Worm (Caenorhabditis elegans) whole organism, L1 larva: Measurements from ENCODE around the gene mps-2.

Experiments
- C16A3.4 ChIP-seq: fragments of 150-350 bp; optimal IDR thresholded peaks from 2 replicates; lab custom pipeline; 2014; ENCODE audit warnings: missing biosample characterization, missing genetic modification characterization
- ama-1 ChIP-seq: fragments of 150-350 bp; optimal IDR thresholded peaks from 2 replicates; lab custom pipeline; 2014
- blmp-1 ChIP-seq: fragments of 150-350 bp; optimal IDR thresholded peaks from 2 replicates; lab custom pipeline; 2014; ENCODE audit warnings: missing biosample characterization, missing genetic modification characterization
- ceh-63 ChIP-seq: fragments of 200-800 bp; sonication (Bioruptor generic); optimal IDR thresholded peaks from 2 replicates; lab custom pipeline; 2018; ENCODE audit warnings: mild to moderate bottlenecking, missing genetic modification characterization, missing compliant biosample characterization
- ceh-8 ChIP-seq: fragments of 200-800 bp; sonication (Bioruptor generic); optimal IDR thresholded peaks from 2 replicates; lab custom pipeline; 2018; ENCODE audit warnings: mild to moderate bottlenecking, missing genetic modification characterization, moderate library complexity, missing compliant biosample characterization
- ceh-82 ChIP-seq, 3 experiments: fragments of 150-350 bp in 1 of 3; sonication (generic microtip) in 2 of 3; optimal IDR thresholded peaks; 2 replicates each; lab custom pipeline; 2014 to 2017; ENCODE audit warnings: missing biosample characterization in 3 of 3, missing genetic modification characterization in 3 of 3
- ces-1 ChIP-seq: fragments of 150-350 bp; optimal IDR thresholded peaks from 2 replicates; lab custom pipeline; 2014; ENCODE audit warnings: missing biosample characterization, missing genetic modification reagents, missing genetic modification characterization
- dpl-1 ChIP-seq, 3 experiments: fragments of 150-350 bp in 2 of 3; sonication (generic microtip) in 1 of 3; optimal IDR thresholded peaks; 2 replicates each; lab custom pipeline; 2014 to 2017; ENCODE audit warnings: missing biosample characterization in 3 of 3, missing genetic modification characterization in 3 of 3, missing genetic modification reagents in 3 of 3
- efl-1 ChIP-seq, 4 experiments: fragments of 150-350 bp; optimal IDR thresholded peaks in 3 of 4; peaks in 1 of 4; 1 replicate in 1 of 4; 2 replicates in 3 of 4; lab custom pipeline; 2014; ENCODE audit warnings: missing biosample characterization in 2 of 4, missing genetic modification characterization in 2 of 4, missing genetic modification reagents in 2 of 4
- elt-3 ChIP-seq, 6 experiments: fragments of 150-350 bp in 1 of 6; sonication (generic microtip); optimal IDR thresholded peaks; 2 replicates each; lab custom pipeline; 2017 to 2018; ENCODE audit warnings: missing biosample characterization in 6 of 6, missing genetic modification characterization in 6 of 6, inconsistent platforms in 1 of 6
- fkh-8 ChIP-seq: sonication (generic microtip); optimal IDR thresholded peaks from 2 replicates; lab custom pipeline; 2016; ENCODE audit warnings: mild to moderate bottlenecking, missing genetic modification characterization, missing compliant biosample characterization
- fos-1 ChIP-seq: fragments of 150-350 bp; optimal IDR thresholded peaks from 2 replicates; lab custom pipeline; 2014; ENCODE audit warnings: missing biosample characterization, missing genetic modification characterization
- grh-1 ChIP-seq: fragments of 200-800 bp; sonication (Bioruptor generic); IDR thresholded peaks from 2 replicates; pipeline ENCODE4 v1.3.6; 2022; ENCODE audit warnings: missing genetic modification reagents, missing genetic modification characterization, missing compliant biosample characterization
- lin-13 ChIP-seq: fragments of 150-350 bp; optimal IDR thresholded peaks from 2 replicates; lab custom pipeline; 2014; ENCODE audit warnings: missing biosample characterization, missing genetic modification reagents, missing genetic modification characterization
- lin-14 ChIP-seq: fragments of 200-800 bp; sonication (Bioruptor generic); optimal IDR thresholded peaks from 2 replicates; lab custom pipeline; 2018; ENCODE audit warnings: mild to moderate bottlenecking, missing genetic modification characterization, moderate library complexity, missing compliant biosample characterization
- lin-15B ChIP-seq: fragments of 150-350 bp; sonication (generic microtip); optimal IDR thresholded peaks from 3 replicates; lab custom pipeline; 2014; ENCODE audit warnings: missing biosample characterization, missing genetic modification characterization
- lin-35 ChIP-seq, 2 experiments: fragments of 150-350 bp; optimal IDR thresholded peaks; 2 replicates each; lab custom pipeline; 2014; ENCODE audit warnings: missing biosample characterization in 2 of 2, missing genetic modification characterization in 2 of 2, missing genetic modification reagents in 2 of 2
- lir-3 ChIP-seq: sonication (generic microtip); optimal IDR thresholded peaks from 2 replicates; lab custom pipeline; 2016; ENCODE audit warnings: mild to moderate bottlenecking, missing genetic modification characterization, moderate library complexity, missing compliant biosample characterization; ENCODE audit not compliant: poor library complexity
- lsy-2 ChIP-seq, 2 experiments: fragments of 150-350 bp; optimal IDR thresholded peaks; 2 replicates each; lab custom pipeline; 2014; ENCODE audit warnings: missing biosample characterization in 2 of 2, missing genetic modification characterization in 2 of 2
- mdl-1 ChIP-seq, 2 experiments: fragments of 150-350 bp; optimal IDR thresholded peaks; 2 replicates each; lab custom pipeline; 2014 to 2017; ENCODE audit warnings: missing biosample characterization in 2 of 2, missing genetic modification characterization in 2 of 2, inconsistent platforms in 1 of 2
- mep-1 ChIP-seq: fragments of 150-350 bp; optimal IDR thresholded peaks from 2 replicates; lab custom pipeline; 2014; ENCODE audit warnings: missing biosample characterization, missing genetic modification characterization
- nhr-11 ChIP-seq: fragments of 150-350 bp; optimal IDR thresholded peaks from 2 replicates; lab custom pipeline; 2014; ENCODE audit warnings: missing biosample characterization, missing genetic modification characterization
- nhr-12 ChIP-seq: sonication (generic microtip); optimal IDR thresholded peaks from 2 replicates; lab custom pipeline; 2017; ENCODE audit warnings: missing biosample characterization, missing genetic modification characterization
- nhr-20 ChIP-seq: sonication (generic microtip); optimal IDR thresholded peaks from 2 replicates; lab custom pipeline; 2016; ENCODE audit warnings: mild to moderate bottlenecking, missing genetic modification characterization, missing compliant biosample characterization
- nhr-47 ChIP-seq: sonication (generic microtip); optimal IDR thresholded peaks from 2 replicates; lab custom pipeline; 2016; ENCODE audit warnings: mild to moderate bottlenecking, missing genetic modification characterization, moderate library complexity, missing compliant biosample characterization
- nhr-71 ChIP-seq: sonication (generic microtip); optimal IDR thresholded peaks from 2 replicates; lab custom pipeline; 2016; ENCODE audit warnings: mild to moderate bottlenecking, missing genetic modification characterization, moderate library complexity, missing compliant biosample characterization
- nhr-76 ChIP-seq: sonication (generic microtip); optimal IDR thresholded peaks from 2 replicates; lab custom pipeline; 2017; ENCODE audit warnings: missing biosample characterization, missing genetic modification characterization
- nhr-77 ChIP-seq: fragments of 150-350 bp; optimal IDR thresholded peaks from 2 replicates; lab custom pipeline; 2014; ENCODE audit warnings: missing biosample characterization, missing genetic modification characterization
- nhr-84 ChIP-seq: sonication (generic microtip); optimal IDR thresholded peaks from 2 replicates; lab custom pipeline; 2017; ENCODE audit warnings: missing biosample characterization, missing genetic modification characterization
- nhr-85 ChIP-seq: sonication (generic microtip); peaks from one replicate; lab custom pipeline; 2016; ENCODE audit warnings: missing genetic modification characterization, inconsistent platforms, missing compliant biosample characterization
- rnt-1 ChIP-seq: sonication (generic microtip); optimal IDR thresholded peaks from 2 replicates; lab custom pipeline; 2016; ENCODE audit warnings: mild to moderate bottlenecking, missing genetic modification characterization, moderate library complexity, missing compliant biosample characterization
- snpc-4 ChIP-seq: fragments of 150-350 bp; optimal IDR thresholded peaks from 2 replicates; lab custom pipeline; 2014; ENCODE audit warnings: missing biosample characterization, missing genetic modification characterization
- snu-23 ChIP-seq: sonication (generic microtip); optimal IDR thresholded peaks from 2 replicates; lab custom pipeline; 2016; ENCODE audit warnings: missing genetic modification characterization, missing compliant biosample characterization
- tbx-2 ChIP-seq: sonication (generic microtip); optimal IDR thresholded peaks from 2 replicates; lab custom pipeline; 2016; ENCODE audit warnings: missing genetic modification characterization, missing compliant biosample characterization
- unc-130 ChIP-seq: fragments of 150-350 bp; optimal IDR thresholded peaks from 2 replicates; lab custom pipeline; 2017; ENCODE audit warnings: missing biosample characterization, missing genetic modification characterization, inconsistent platforms
- unc-30 ChIP-seq: sonication (generic microtip); optimal IDR thresholded peaks from 2 replicates; lab custom pipeline; 2017; ENCODE audit warnings: missing biosample characterization, missing genetic modification characterization
- xbp-1 ChIP-seq: sonication (generic microtip); optimal IDR thresholded peaks from 2 replicates; lab custom pipeline; 2016; ENCODE audit warnings: missing genetic modification characterization, missing compliant biosample characterization
- zag-1 ChIP-seq: fragments of 150-350 bp; optimal IDR thresholded peaks from 2 replicates; lab custom pipeline; 2014; ENCODE audit warnings: missing biosample characterization, missing genetic modification characterization
- zip-4 ChIP-seq: fragments of 200-800 bp; sonication (Bioruptor generic); optimal IDR thresholded peaks from 2 replicates; lab custom pipeline; 2018; ENCODE audit warnings: mild to moderate bottlenecking, missing genetic modification characterization, moderate library complexity, missing compliant biosample characterization
- ztf-11 ChIP-seq, 2 experiments: sonication (generic microtip); optimal IDR thresholded peaks; 2 replicates each; lab custom pipeline; 2016 to 2017; ENCODE audit warnings: missing genetic modification characterization in 2 of 2, missing biosample characterization in 1 of 2, missing compliant biosample characterization in 1 of 2
- ztf-4 ChIP-seq: fragments of 150-350 bp; optimal IDR thresholded peaks from 2 replicates; lab custom pipeline; 2014; ENCODE audit warnings: missing biosample characterization, missing genetic modification characterization

mps-2 gene

DNA sequence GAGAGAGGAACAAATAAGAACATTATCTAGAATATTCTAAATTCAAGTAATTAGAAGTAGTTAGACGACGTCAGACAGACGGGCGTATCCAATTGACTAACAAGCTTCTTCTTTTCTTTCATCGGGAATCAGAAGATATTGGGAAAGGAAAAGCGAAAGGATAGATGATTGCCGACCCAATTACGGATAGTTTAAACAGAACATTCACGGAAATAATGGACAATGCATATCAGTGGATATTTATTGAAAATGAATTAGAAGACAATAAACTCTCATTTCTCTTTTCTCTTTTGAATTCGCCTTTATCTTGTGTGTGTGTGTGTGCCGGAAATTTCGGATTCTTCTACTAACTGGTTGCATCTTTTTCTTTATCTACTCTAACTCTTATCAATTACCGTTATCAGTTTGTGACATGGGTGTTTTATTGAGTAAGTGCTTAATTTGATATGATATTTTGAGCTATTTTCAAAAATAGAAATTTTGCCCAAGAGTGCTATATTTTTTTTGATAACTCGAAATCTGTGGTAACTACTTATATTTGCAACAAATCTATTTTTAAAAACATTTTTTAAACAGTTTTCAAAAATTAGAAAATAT lies 21.9 kb upstream of the mps-2 start (continued):
- no peak for TF ChIP-seq tbx-2 (tag; lab: Kevin White, UChicago)
- TF ChIP-seq ces-1: no peak
- no peak for TF ChIP-seq ceh-82 (tag; optimal IDR thresholded peaks at IDR 0.05; lab: Kevin White, UChicago)
- TF ChIP-seq nhr-77 (tag; lab: Kevin White, UChicago): no peak
- TF ChIP-seq nhr-76 (tag; lab: Kevin White, UChicago): no peak
- TF ChIP-seq lin-14 (GFP tag; lab: Kevin White, UChicago): no peak
- peak; percentile 97 for TF ChIP-seq blmp-1 (tag; lab: Kevin White, UChicago)
- peak in 4 of 6 experiments; percentile 25 to 65 (median 51) for TF ChIP-seq elt-3 (tag; optimal IDR thresholded peaks at IDR 0.05; lab: Kevin White, UChicago)
- no peak for TF ChIP-seq nhr-11
- TF ChIP-seq mdl-1 (tag; optimal IDR thresholded peaks at IDR 0.05; lab: Kevin White, UChicago): no peak
- TF ChIP-seq zag-1: no peak

DNA sequence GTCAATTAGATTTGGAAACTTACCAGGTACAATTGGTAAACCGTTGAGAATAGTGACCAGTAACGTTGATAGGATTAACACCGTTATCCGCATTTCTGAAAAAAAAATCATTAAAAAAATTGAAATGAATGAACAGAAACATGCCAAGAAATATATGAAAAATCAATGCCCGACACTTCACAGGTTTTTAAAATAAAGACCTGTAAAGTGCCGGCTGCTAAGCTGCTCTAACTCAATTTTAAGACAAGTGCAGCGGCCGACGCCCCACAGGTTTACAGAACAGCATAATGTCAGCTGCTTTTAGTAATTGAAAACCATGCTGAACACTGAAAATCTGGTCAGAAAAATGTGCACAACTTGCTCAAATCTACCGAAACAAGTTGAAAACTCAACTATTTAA lies 20.4 kb upstream of the mps-2 start, which contains the start of gene cbn-1:
cbn-1 (minus strand) TSS at position 101 of the 400 bp plus-strand sequence.
- TF ChIP-seq ztf-4: no peak
- no peak for TF ChIP-seq elt-3 (tag; optimal IDR thresholded peaks at IDR 0.05; lab: Kevin White, UChicago)
- no peak for TF ChIP-seq lin-15B (tag; lab: Kevin White, UChicago)
- no peak for TF ChIP-seq ces-1
- TF ChIP-seq unc-30 (tag; lab: Kevin White, UChicago): no peak

DNA sequence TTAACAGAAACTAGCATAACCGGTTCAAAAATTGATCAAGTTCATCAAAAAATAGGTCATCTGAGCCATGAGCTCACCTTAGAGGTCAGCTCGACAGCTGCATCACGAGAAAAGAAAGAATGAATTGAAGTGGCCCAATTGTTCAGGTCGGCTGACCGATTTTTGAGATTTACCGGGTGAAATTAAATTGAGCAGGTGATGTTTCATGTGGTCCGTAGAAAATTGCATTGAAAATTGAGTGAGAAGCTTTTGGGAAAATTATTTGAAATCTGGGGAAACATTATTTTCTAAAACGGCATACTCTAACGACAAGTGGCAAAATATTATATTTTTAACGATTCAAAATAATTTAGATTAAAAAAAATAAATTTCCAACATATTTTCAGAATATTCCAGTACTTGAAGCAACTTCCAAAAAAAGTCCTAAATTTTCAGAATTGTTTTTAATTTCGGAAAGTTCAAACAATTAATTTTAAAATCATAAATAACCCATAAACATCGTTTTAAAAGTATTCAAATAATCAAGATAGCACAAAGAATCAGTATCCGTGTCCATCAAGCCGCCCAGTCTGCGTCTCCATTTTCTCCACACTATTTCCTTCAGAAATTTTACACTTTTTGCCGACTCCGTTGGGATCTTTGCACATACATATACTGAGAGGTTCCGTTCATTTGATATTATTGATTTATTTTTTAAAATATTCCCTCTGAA lies 13.8 kb upstream of the mps-2 start, which contains the start of gene sgcb-1:
sgcb-1 (plus strand) TSS at position 662 of the 712 bp plus-strand sequence.
- TF ChIP-seq snpc-4 (tag; lab: Kevin White, UChicago): no peak
- peak; percentile 50 for TF ChIP-seq rnt-1 (tag; lab: Kevin White, UChicago)
- TF ChIP-seq nhr-71: peak; percentile 28
- TF ChIP-seq snu-23: no peak
- TF ChIP-seq nhr-12 (tag; lab: Kevin White, UChicago): no peak
- TF ChIP-seq efl-1 (optimal IDR thresholded peaks at IDR 0.05; lab: Kevin White, UChicago): no peak
- TF ChIP-seq efl-1 (GFP tag; optimal IDR thresholded peaks at IDR 0.05 in 1 of 2; lab: Kevin White, UChicago): peak in 1 of 2 experiments; percentile 86
- no peak for TF ChIP-seq ztf-11 (tag; optimal IDR thresholded peaks at IDR 0.05; lab: Kevin White, UChicago)
- TF ChIP-seq nhr-84 (tag; lab: Kevin White, UChicago): no peak
- TF ChIP-seq dpl-1 (GFP tag; optimal IDR thresholded peaks at IDR 0.05; lab: Kevin White, UChicago): no peak
- peak; percentile 20 for TF ChIP-seq lin-14 (GFP tag; lab: Kevin White, UChicago)
- TF ChIP-seq unc-30 (tag; lab: Kevin White, UChicago): no peak
- peak; percentile 1 for TF ChIP-seq unc-130 (tag; lab: Kevin White, UChicago)

DNA sequence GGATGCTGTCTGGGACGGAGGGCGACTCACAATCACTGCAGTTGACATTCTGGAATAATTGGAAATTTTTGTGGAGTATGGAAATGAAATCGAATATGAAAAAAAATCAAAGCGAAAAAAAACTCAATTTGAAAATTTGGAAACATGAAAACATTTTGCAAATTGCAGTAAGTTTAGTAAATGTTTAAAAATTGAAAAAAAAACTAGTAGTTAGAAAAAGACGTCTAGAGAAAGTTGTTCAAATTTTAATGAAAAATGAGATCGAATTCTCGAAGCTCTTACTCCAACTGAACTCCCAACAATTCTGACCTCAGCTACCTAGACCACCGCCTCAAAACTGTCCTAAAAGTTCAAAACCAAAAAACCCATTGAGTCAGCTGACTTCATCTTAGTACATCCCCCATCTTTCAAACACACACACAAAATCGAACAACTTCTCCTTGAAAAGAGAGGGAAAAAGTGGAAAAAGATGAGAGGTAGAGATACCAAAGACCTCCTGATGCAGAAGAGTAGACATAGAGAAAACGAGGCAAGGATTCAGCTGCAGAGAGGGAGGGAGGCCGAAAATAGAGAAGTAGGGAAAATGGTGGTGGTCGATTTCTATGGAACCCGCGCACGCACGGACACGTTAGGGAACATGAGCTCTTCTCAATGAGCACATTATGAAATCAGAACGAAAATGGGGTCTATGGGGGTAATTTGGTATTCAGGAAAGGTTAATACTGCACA lies 11.2 kb upstream of the mps-2 start, which contains the start of gene K01A2.10:
K01A2.10 (minus strand) TSS at position 51 of the 729 bp plus-strand sequence.
- peak; percentile 69 for TF ChIP-seq nhr-71
- TF ChIP-seq zip-4 (GFP tag; lab: Kevin White, UChicago): no peak
- peak; percentile 43 for TF ChIP-seq unc-130 (tag; lab: Kevin White, UChicago)
- TF ChIP-seq blmp-1 (tag; lab: Kevin White, UChicago): peak; percentile 94
- TF ChIP-seq fos-1 (tag; lab: Kevin White, UChicago): peak; percentile 47
- peak; percentile 5 to 60 (median 55) for TF ChIP-seq dpl-1 (GFP tag; optimal IDR thresholded peaks at IDR 0.05; lab: Kevin White, UChicago)
- peak; percentile 70 for TF ChIP-seq snu-23
- TF ChIP-seq mdl-1 (tag; optimal IDR thresholded peaks at IDR 0.05; lab: Kevin White, UChicago): peak in 1 of 2 experiments; percentile 51
- peak; percentile 13 for TF ChIP-seq ama-1 (lab: Kevin White, UChicago)
- TF ChIP-seq C16A3.4 (tag; lab: Kevin White, UChicago): peak; percentile 24
- TF ChIP-seq ceh-63 (GFP tag; lab: Kevin White, UChicago): no peak
- peak; percentile 5 to 72 for TF ChIP-seq lsy-2 (tag; optimal IDR thresholded peaks at IDR 0.05; lab: Kevin White, UChicago)
- TF ChIP-seq fkh-8 (tag; lab: Kevin White, UChicago): peak; percentile 51
- peak; percentile 18 for TF ChIP-seq xbp-1 (tag; lab: Kevin White, UChicago)
- no peak for TF ChIP-seq ceh-8 (GFP tag; lab: Kevin White, UChicago)
- peak; percentile 17 for TF ChIP-seq lin-13 (GFP tag; lab: Kevin White, UChicago)
- TF ChIP-seq lir-3 (tag; lab: Kevin White, UChicago): no peak
- peak; percentile 39 to 56 for TF ChIP-seq lin-35 (GFP tag; optimal IDR thresholded peaks at IDR 0.05; lab: Kevin White, UChicago)
- peak; percentile 37 for TF ChIP-seq nhr-85 (tag; lab: Kevin White, UChicago)
- peak; percentile 93 for TF ChIP-seq lin-14 (GFP tag; lab: Kevin White, UChicago)
- no peak for TF ChIP-seq tbx-2 (tag; lab: Kevin White, UChicago)
- peak; percentile 19 for TF ChIP-seq nhr-47
- TF ChIP-seq mep-1 (tag; lab: Kevin White, UChicago): peak; percentile 80
- TF ChIP-seq grh-1: no peak
- TF ChIP-seq rnt-1 (tag; lab: Kevin White, UChicago): peak; percentile 65
- TF ChIP-seq snpc-4 (tag; lab: Kevin White, UChicago): no peak
- TF ChIP-seq nhr-20: peak; percentile 63
